Worm (Caenorhabditis elegans): Measurements from ENCODE around the gene ZK488.5.

ce11 chrV:576918-577317, 16.1 kb upstream of the ZK488.5 start:
- TF ChIP-seq ets-7 (tag; optimal IDR thresholded peaks at IDR 0.05): no peak
- no peak for TF ChIP-seq scrt-1 (GFP tag; IDR thresholded peaks at IDR 0.05)
- TF ChIP-seq flt-1 (GFP tag; IDR thresholded peaks at IDR 0.05): no peak
- TF ChIP-seq ceh-13 (GFP tag; optimal IDR thresholded peaks at IDR 0.05): no peak

Data from whole organism, early embryonic.